Fruit fly (Drosophila melanogaster) whole organism, wandering third instar larva: Measurements from ENCODE around the gene GNBP3.

Experiments used
- Mio ChIP-seq: sonication (Bioruptor generic); optimal IDR thresholded peaks from 2 replicates; lab custom pipeline; 2016; ENCODE audit warnings: missing biosample characterization, missing genetic modification characterization
- Myc ChIP-seq: fragments of >200 bp; optimal IDR thresholded peaks from 2 replicates; lab custom pipeline; 2017
- dsf ChIP-seq: sonication (Bioruptor generic); optimal IDR thresholded peaks from 2 replicates; lab custom pipeline; 2016; ENCODE audit warnings: missing biosample characterization, missing genetic modification characterization, borderline replicate concordance
- foxo ChIP-seq, 2 experiments: fragments of 200-800 bp; sonication (Bioruptor generic); optimal IDR thresholded peaks; 2 replicates in 1 of 2; 3 replicates in 1 of 2; lab custom pipeline; 2016 to 2017; ENCODE audit warnings: missing biosample characterization in 2 of 2, missing genetic modification characterization in 2 of 2
- h ChIP-seq: fragments of 200-800 bp; sonication (Bioruptor generic); optimal IDR thresholded peaks from 3 replicates; lab custom pipeline; 2016; ENCODE audit warnings: missing biosample characterization, mild to moderate bottlenecking, missing genetic modification characterization
- pan ChIP-seq: fragments of >200 bp; optimal IDR thresholded peaks from 2 replicates; lab custom pipeline; 2017
- sv ChIP-seq: fragments of 200-800 bp; sonication (Bioruptor generic); optimal IDR thresholded peaks from 3 replicates; lab custom pipeline; 2016; ENCODE audit warnings: missing biosample characterization, missing genetic modification characterization
- usp ChIP-seq: fragments of >200 bp; optimal IDR thresholded peaks from 2 replicates; lab custom pipeline; 2017; ENCODE audit warnings: missing biosample characterization, missing genetic modification characterization

dm6 chr3L:8996899-8997685, 42.3 kb downstream of the GNBP3 start:
- TF ChIP-seq Mio (GFP tag; lab: Kevin White, UChicago) (no peak), usp (no peak), dsf (GFP tag; lab: Kevin White, UChicago) (no peak), h (GFP tag; lab: Kevin White, UChicago) (no peak), pan (lab: Kevin White, UChicago) (no peak), Myc (lab: Kevin White, UChicago) (no peak), foxo (GFP tag; optimal IDR thresholded peaks at IDR 0.05; lab: Kevin White, UChicago) (no peak), sv (GFP tag; lab: Kevin White, UChicago) (no peak)
